Fruit fly (Drosophila melanogaster) whole organism, embryonic: ENCODE data around the gene par-6.

Experiments
- Antp ChIP-seq: fragments of 200-800 bp; sonication (Bioruptor generic); optimal IDR thresholded peaks from 3 replicates; lab custom pipeline; 2016; ENCODE audit warnings: missing biosample characterization, missing genetic modification characterization
- Atf-2 ChIP-seq: fragments of 200-800 bp; sonication (Bioruptor generic); optimal IDR thresholded peaks from 2 replicates; lab custom pipeline; 2016; ENCODE audit warnings: missing biosample characterization, missing genetic modification characterization
- B-H1 ChIP-seq: fragments of 200-800 bp; sonication (Bioruptor generic); IDR thresholded peaks from 3 replicates; pipeline ENCODE4 v1.3.6; 2022; ENCODE audit warnings: missing biosample characterization, missing genetic modification characterization
- Blimp-1 ChIP-seq: fragments of 200-800 bp; sonication (Bioruptor generic); optimal IDR thresholded peaks from 3 replicates; lab custom pipeline; 2018; ENCODE audit warnings: missing biosample characterization, missing genetic modification characterization, mild to moderate bottlenecking, moderate library complexity, missing genetic modification reagents
- CG10209 ChIP-seq: fragments of 200-800 bp; sonication (Bioruptor generic); optimal IDR thresholded peaks from 3 replicates; lab custom pipeline; 2017; ENCODE audit warnings: missing biosample characterization, mild to moderate bottlenecking, missing genetic modification characterization, missing genetic modification reagents
- CG11085 ChIP-seq: fragments of 200-800 bp; sonication (Bioruptor generic); IDR thresholded peaks from 2 replicates; pipeline ENCODE4 v1.3.6; 2022; ENCODE audit warnings: missing biosample characterization, missing genetic modification characterization
- CG12236 ChIP-seq: fragments of 200-800 bp; sonication (Bioruptor generic); optimal IDR thresholded peaks from 2 replicates; lab custom pipeline; 2016; ENCODE audit warnings: missing biosample characterization, missing genetic modification characterization
- CG12391 ChIP-seq: fragments of 200-800 bp; sonication (Bioruptor generic); optimal IDR thresholded peaks from 3 replicates; lab custom pipeline; 2018; ENCODE audit warnings: missing biosample characterization, mild to moderate bottlenecking, missing genetic modification characterization, moderate library complexity
- CG15073 ChIP-seq: fragments of 200-800 bp; sonication (Bioruptor generic); optimal IDR thresholded peaks from 2 replicates; lab custom pipeline; 2016; ENCODE audit warnings: missing biosample characterization, missing genetic modification characterization
- CG1529 ChIP-seq: fragments of 200-800 bp; sonication (Bioruptor generic); optimal IDR thresholded peaks from 3 replicates; lab custom pipeline; 2018; ENCODE audit warnings: missing biosample characterization, missing genetic modification characterization
- CG15601 ChIP-seq: fragments of 200-800 bp; sonication (Bioruptor generic); optimal IDR thresholded peaks from 3 replicates; lab custom pipeline; 2019; ENCODE audit warnings: missing biosample characterization, mild to moderate bottlenecking, missing genetic modification characterization, moderate library complexity
- CG16863 ChIP-seq: fragments of 200-800 bp; sonication (Bioruptor generic); optimal IDR thresholded peaks from 3 replicates; lab custom pipeline; 2016; ENCODE audit warnings: missing biosample characterization, missing genetic modification characterization
- CG17912 ChIP-seq: fragments of 200-800 bp; sonication (Bioruptor generic); optimal IDR thresholded peaks from 2 replicates; lab custom pipeline; 2018; ENCODE audit warnings: missing biosample characterization, mild to moderate bottlenecking, missing genetic modification characterization
- CG18619 ChIP-seq: fragments of 200-800 bp; sonication (Bioruptor generic); optimal IDR thresholded peaks from 3 replicates; lab custom pipeline; 2017; ENCODE audit warnings: missing biosample characterization, mild to moderate bottlenecking, missing genetic modification characterization
- CG7786 ChIP-seq: fragments of 200-800 bp; sonication (Bioruptor generic); optimal IDR thresholded peaks from 2 replicates; lab custom pipeline; 2016; ENCODE audit warnings: missing biosample characterization, missing genetic modification characterization
- CG8281 ChIP-seq: fragments of 200-800 bp; sonication (Bioruptor generic); optimal IDR thresholded peaks from 2 replicates; lab custom pipeline; 2018; ENCODE audit warnings: missing biosample characterization, mild to moderate bottlenecking, missing genetic modification characterization, moderate library complexity
- CG9797 ChIP-seq: fragments of 200-800 bp; sonication (Bioruptor generic); optimal IDR thresholded peaks from 3 replicates; lab custom pipeline; 2018; ENCODE audit warnings: missing biosample characterization, mild to moderate bottlenecking, missing genetic modification characterization
- CTCF ChIP-seq: fragments of 200-800 bp; sonication (Bioruptor generic); optimal IDR thresholded peaks from 2 replicates; lab custom pipeline; 2017; ENCODE audit warnings: missing biosample characterization, mild to moderate bottlenecking, missing genetic modification characterization, moderate library complexity
- D19A ChIP-seq: fragments of 200-800 bp; optimal IDR thresholded peaks from 3 replicates; lab custom pipeline; 2019; ENCODE audit warnings: missing biosample characterization, mild to moderate bottlenecking, missing genetic modification characterization, moderate library complexity
- Fer2 ChIP-seq: fragments of 200-800 bp; sonication (Bioruptor generic); optimal IDR thresholded peaks from 2 replicates; lab custom pipeline; 2018; ENCODE audit warnings: missing biosample characterization, mild to moderate bottlenecking, missing genetic modification characterization, moderate library complexity
- H2.0 ChIP-seq: fragments of 200-800 bp; sonication (Bioruptor generic); IDR thresholded peaks from 2 replicates; pipeline ENCODE4 v1.3.6; 2022; ENCODE audit warnings: missing biosample characterization, missing genetic modification characterization
- HHEX ChIP-seq: fragments of 200-800 bp; sonication (Bioruptor generic); optimal IDR thresholded peaks from 3 replicates; lab custom pipeline; 2017; ENCODE audit warnings: missing biosample characterization, mild to moderate bottlenecking, missing genetic modification characterization, missing genetic modification reagents
- HmgD ChIP-seq: fragments of 200-800 bp; sonication (Bioruptor generic); optimal IDR thresholded peaks from 3 replicates; lab custom pipeline; 2016; ENCODE audit warnings: missing biosample characterization, missing genetic modification characterization
- PHDP ChIP-seq: fragments of 200-800 bp; sonication (Bioruptor generic); optimal IDR thresholded peaks from 3 replicates; lab custom pipeline; 2018; ENCODE audit warnings: missing biosample characterization, mild to moderate bottlenecking, missing genetic modification characterization, moderate library complexity
- Ptx1 ChIP-seq: fragments of 200-800 bp; sonication (Bioruptor generic); IDR thresholded peaks from 2 replicates; pipeline ENCODE4 v1.3.6; 2022; ENCODE audit warnings: missing biosample characterization, missing genetic modification characterization
- Sin3A ChIP-seq: fragments of >200 bp; optimal IDR thresholded peaks from 2 replicates; lab custom pipeline; 2018
- Taf1 ChIP-seq: fragments of 200-800 bp; sonication (Bioruptor generic); IDR thresholded peaks from 2 replicates; pipeline ENCODE4 v1.3.6; 2022; ENCODE audit warnings: missing biosample characterization, missing genetic modification characterization
- Vsx1 ChIP-seq: fragments of 200-800 bp; sonication (Bioruptor generic); optimal IDR thresholded peaks from 2 replicates; lab custom pipeline; 2017; ENCODE audit warnings: missing biosample characterization, mild to moderate bottlenecking, missing genetic modification characterization, missing genetic modification reagents
- ac ChIP-seq: fragments of 200-800 bp; sonication (Bioruptor generic); optimal IDR thresholded peaks from 3 replicates; lab custom pipeline; 2017; ENCODE audit warnings: missing biosample characterization, mild to moderate bottlenecking, missing genetic modification characterization
- ara ChIP-seq: fragments of 200-800 bp; sonication (Bioruptor generic); IDR thresholded peaks from 2 replicates; pipeline ENCODE4 v1.3.6; 2022; ENCODE audit warnings: missing biosample characterization, missing genetic modification characterization
- bbx ChIP-seq: fragments of 200-800 bp; sonication (Bioruptor generic); IDR thresholded peaks from 2 replicates; pipeline ENCODE4 v1.3.6; 2022; ENCODE audit warnings: missing biosample characterization, missing genetic modification characterization; ENCODE audit not compliant: partially characterized antibody
- bsh ChIP-seq, 2 experiments: fragments of 200-800 bp; sonication (Bioruptor generic); optimal IDR thresholded peaks; 2 replicates each; lab custom pipeline; 2017 to 2018; ENCODE audit warnings: mild to moderate bottlenecking in 2 of 2, missing biosample characterization in 2 of 2, missing genetic modification characterization in 2 of 2, moderate library complexity in 1 of 2
- btn ChIP-seq: fragments of 200-800 bp; sonication (Bioruptor generic); optimal IDR thresholded peaks from 2 replicates; lab custom pipeline; 2016; ENCODE audit warnings: missing biosample characterization, missing genetic modification characterization
- caup ChIP-seq: fragments of 200-800 bp; sonication (Bioruptor generic); optimal IDR thresholded peaks from 3 replicates; lab custom pipeline; 2017; ENCODE audit warnings: missing biosample characterization, mild to moderate bottlenecking, missing genetic modification characterization, moderate library complexity; ENCODE audit not compliant: severe bottlenecking
- danr ChIP-seq: fragments of 200-800 bp; sonication (Bioruptor generic); IDR thresholded peaks from 2 replicates; pipeline ENCODE4 v1.3.6; 2022; ENCODE audit warnings: missing biosample characterization, missing genetic modification characterization
- dimm ChIP-seq: fragments of 200-800 bp; sonication (Bioruptor generic); IDR thresholded peaks from 2 replicates; pipeline ENCODE4 v1.3.6; 2022; ENCODE audit warnings: missing biosample characterization, missing genetic modification characterization
- dmrt11E ChIP-seq: fragments of 200-800 bp; sonication (Bioruptor generic); optimal IDR thresholded peaks from 3 replicates; lab custom pipeline; 2018; ENCODE audit warnings: missing biosample characterization, mild to moderate bottlenecking, missing genetic modification characterization, moderate library complexity
- dpn ChIP-seq, 2 experiments: fragments of 200-800 bp; sonication (Bioruptor generic); optimal IDR thresholded peaks; 3 replicates each; lab custom pipeline; 2016; ENCODE audit warnings: missing biosample characterization in 2 of 2, missing genetic modification characterization in 2 of 2
- fd102C ChIP-seq: fragments of 200-800 bp; sonication (Bioruptor generic); optimal IDR thresholded peaks from 2 replicates; lab custom pipeline; 2018; ENCODE audit warnings: missing biosample characterization, mild to moderate bottlenecking, missing genetic modification characterization, moderate library complexity
- klu ChIP-seq: fragments of 200-800 bp; sonication (Bioruptor generic); IDR thresholded peaks from 2 replicates; pipeline ENCODE4 v1.3.6; 2022; ENCODE audit warnings: missing biosample characterization, missing genetic modification characterization
- lilli ChIP-seq: fragments of 200-800 bp; sonication (Bioruptor generic); optimal IDR thresholded peaks from 3 replicates; lab custom pipeline; 2016; ENCODE audit warnings: missing biosample characterization, missing genetic modification characterization
- nerfin-1 ChIP-seq: fragments of 200-800 bp; sonication (Bioruptor generic); optimal IDR thresholded peaks from 3 replicates; lab custom pipeline; 2019; ENCODE audit warnings: missing biosample characterization, mild to moderate bottlenecking, missing genetic modification characterization, moderate library complexity
- nmo ChIP-seq: fragments of 200-800 bp; sonication (Bioruptor generic); optimal IDR thresholded peaks from 2 replicates; lab custom pipeline; 2018; ENCODE audit warnings: missing biosample characterization, mild to moderate bottlenecking, missing genetic modification characterization, moderate library complexity
- pita ChIP-seq: fragments of 200-800 bp; sonication (Bioruptor generic); optimal IDR thresholded peaks from 2 replicates; lab custom pipeline; 2017; ENCODE audit warnings: missing biosample characterization, mild to moderate bottlenecking, missing genetic modification characterization
- pum ChIP-seq: fragments of 200-800 bp; sonication (Bioruptor generic); optimal IDR thresholded peaks from 2 replicates; lab custom pipeline; 2016; ENCODE audit warnings: missing biosample characterization, missing genetic modification characterization
- scrt ChIP-seq: fragments of 200-800 bp; sonication (Bioruptor generic); optimal IDR thresholded peaks from 2 replicates; lab custom pipeline; 2018; ENCODE audit warnings: missing biosample characterization, mild to moderate bottlenecking, missing genetic modification characterization, moderate library complexity
- tin ChIP-seq: fragments of 200-800 bp; sonication (Bioruptor generic); optimal IDR thresholded peaks from 3 replicates; lab custom pipeline; 2016; ENCODE audit warnings: missing biosample characterization, missing genetic modification characterization
- tll ChIP-seq, 2 experiments: fragments of 200-800 bp in 1 of 2; fragments of >200 bp in 1 of 2; sonication (Bioruptor generic) in 1 of 2; optimal IDR thresholded peaks; 2 replicates each; lab custom pipeline; 2017 to 2019; ENCODE audit warnings: missing biosample characterization in 2 of 2, missing genetic modification characterization in 2 of 2, mild to moderate bottlenecking in 1 of 2, moderate library complexity in 1 of 2
- usp ChIP-seq: fragments of >200 bp; optimal IDR thresholded peaks from 2 replicates; lab custom pipeline; 2017; ENCODE audit warnings: missing biosample characterization, missing genetic modification characterization
- vnd ChIP-seq: fragments of 200-800 bp; sonication (Bioruptor generic); IDR thresholded peaks from 3 replicates; pipeline ENCODE4 v1.3.6; 2022; ENCODE audit warnings: missing biosample characterization, missing genetic modification characterization; ENCODE audit not compliant: partially characterized antibody
- vvl ChIP-seq: fragments of 200-800 bp; sonication (Bioruptor generic); IDR thresholded peaks from 2 replicates; pipeline ENCODE4 v1.3.6; 2022; ENCODE audit warnings: missing biosample characterization, missing genetic modification characterization
- yki ChIP-seq: fragments of >200 bp; optimal IDR thresholded peaks from 3 replicates; lab custom pipeline; 2018

The par-6 gene

DNA sequence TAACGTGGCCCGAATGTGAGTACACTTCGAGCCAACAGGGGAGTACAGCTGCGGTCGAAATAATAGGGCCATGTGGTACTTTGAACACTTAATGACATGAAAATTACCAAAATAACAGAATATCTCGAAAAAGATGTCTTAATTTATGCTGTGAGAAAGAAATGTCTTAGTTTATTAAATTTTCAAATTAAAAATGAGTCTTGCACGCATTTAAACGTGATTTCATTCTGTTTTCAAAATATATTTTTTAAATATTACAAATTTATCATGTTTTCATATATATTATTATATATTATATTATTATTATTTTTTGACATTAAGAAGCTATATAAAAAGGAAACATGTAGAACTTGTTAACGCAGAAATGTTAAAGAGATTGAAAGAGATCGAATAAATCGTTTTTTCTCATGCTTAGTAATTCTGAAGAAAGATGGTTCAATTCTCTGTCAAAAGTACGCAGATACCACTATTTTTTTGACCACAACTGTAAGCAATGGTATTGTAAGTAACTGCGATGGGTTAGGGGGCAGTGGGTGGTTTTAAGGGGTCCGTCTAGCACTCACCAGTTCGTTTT, 8.2 kb upstream of the par-6 start (continued):
- no peak for TF ChIP-seq CG9797 (GFP tag; lab: Kevin White, UChicago)
- no peak for TF ChIP-seq Taf1
- TF ChIP-seq btn (GFP tag; lab: Kevin White, UChicago) = no peak
- TF ChIP-seq dimm (GFP tag; lab: Robert Waterston, UW) = no peak
- peak; percentile 5 for TF ChIP-seq CG18619 (GFP tag; lab: Kevin White, UChicago)
- TF ChIP-seq dmrt11E = no peak
- no peak for TF ChIP-seq fd102C (GFP tag; lab: Kevin White, UChicago)
- peak; percentile 14; the same call in 1 of the 2 replicates for TF ChIP-seq H2.0 (GFP tag; lab: Robert Waterston, UW)
- TF ChIP-seq ara (GFP tag; lab: Robert Waterston, UW) = no peak
- no peak for TF ChIP-seq CG8281
- peak; percentile 10 for TF ChIP-seq CG12391 (tag; lab: Kevin White, UChicago)
- TF ChIP-seq pita (GFP tag; lab: Kevin White, UChicago) = no peak
- TF ChIP-seq B-H1 = no peak
- TF ChIP-seq danr (GFP tag; lab: Robert Waterston, UW) = no peak
- no peak for TF ChIP-seq vnd
- no peak for TF ChIP-seq caup (GFP tag; lab: Kevin White, UChicago)
- peak in 1 of 2 experiments; percentile 0 for TF ChIP-seq dpn (GFP tag; optimal IDR thresholded peaks at IDR 0.05; lab: Kevin White, UChicago)
- TF ChIP-seq pum = no peak
- TF ChIP-seq CG12236 (GFP tag; lab: Kevin White, UChicago) = no peak
- TF ChIP-seq yki (lab: Kevin White, UChicago) = no peak
- no peak for TF ChIP-seq usp (GFP tag; lab: Kevin White, UChicago)
- TF ChIP-seq bbx (GFP tag; lab: Robert Waterston, UW) = no peak
- TF ChIP-seq CG17912 (GFP tag; lab: Kevin White, UChicago) = no peak
- no peak for TF ChIP-seq ac (GFP tag; lab: Kevin White, UChicago)
- no peak for TF ChIP-seq klu
- TF ChIP-seq CG10209 (GFP tag; lab: Kevin White, UChicago) = peak; percentile 39
- TF ChIP-seq scrt = no peak
- peak; percentile 21 for TF ChIP-seq PHDP (tag; lab: Kevin White, UChicago)
- no peak for TF ChIP-seq CG1529 (GFP tag; lab: Kevin White, UChicago)
- TF ChIP-seq Fer2 = no peak
- TF ChIP-seq Atf-2 = no peak
- no peak for TF ChIP-seq CG15601
- TF ChIP-seq D19A (tag; lab: Kevin White, UChicago) = peak; percentile 14
- no peak for TF ChIP-seq Blimp-1 (GFP tag; lab: Kevin White, UChicago)
- no peak for TF ChIP-seq lilli (GFP tag; lab: Kevin White, UChicago)
- TF ChIP-seq HHEX = peak; percentile 21
- no peak for TF ChIP-seq CG16863 (GFP tag; lab: Kevin White, UChicago)
- TF ChIP-seq Ptx1 (GFP tag; lab: Robert Waterston, UW) = no peak
- TF ChIP-seq Sin3A (lab: Kevin White, UChicago) = no peak
- TF ChIP-seq nmo (GFP tag; lab: Kevin White, UChicago) = peak; percentile 54
- no peak for TF ChIP-seq tll (GFP tag; optimal IDR thresholded peaks at IDR 0.05; lab: Kevin White, UChicago)
- TF ChIP-seq CG11085 = no peak
- TF ChIP-seq vvl = no peak
- TF ChIP-seq bsh (GFP tag; optimal IDR thresholded peaks at IDR 0.05; lab: Kevin White, UChicago) = peak in 1 of 2 experiments; percentile 3
- no peak for TF ChIP-seq tin (GFP tag; lab: Kevin White, UChicago)
- TF ChIP-seq CG7786 (GFP tag; lab: Kevin White, UChicago) = no peak
- no peak for TF ChIP-seq CTCF
- TF ChIP-seq Vsx1 (GFP tag; lab: Kevin White, UChicago) = no peak
- peak; percentile 19 for TF ChIP-seq nerfin-1 (tag; lab: Kevin White, UChicago)
- no peak for TF ChIP-seq Antp (GFP tag; lab: Kevin White, UChicago)
- TF ChIP-seq HmgD (GFP tag; lab: Kevin White, UChicago) = no peak
- no peak for TF ChIP-seq CG15073 (GFP tag; lab: Kevin White, UChicago)
